Fruit fly (Drosophila melanogaster) whole organism, embryonic: ENCODE results near the gene CG45105.

Source experiments
- Adf1 ChIP-seq: fragments of 200-800 bp; sonication (Bioruptor generic); IDR thresholded peaks from 2 replicates; pipeline ENCODE4 v1.3.6; 2022; ENCODE audit warnings: missing biosample characterization, missing genetic modification characterization
- Atf6 ChIP-seq: fragments of 200-800 bp; sonication (Bioruptor generic); IDR thresholded peaks from 2 replicates; pipeline ENCODE4 v1.3.6; 2022; ENCODE audit warnings: missing biosample characterization, missing genetic modification characterization
- B-H2 ChIP-seq: fragments of 200-800 bp; sonication (Bioruptor generic); optimal IDR thresholded peaks from 2 replicates; lab custom pipeline; 2018; ENCODE audit warnings: missing biosample characterization, mild to moderate bottlenecking, missing genetic modification characterization
- BEAF-32 ChIP-seq: fragments of 200-800 bp; sonication (Bioruptor generic); optimal IDR thresholded peaks from 3 replicates; lab custom pipeline; 2017; ENCODE audit warnings: missing biosample characterization, missing genetic modification characterization, mild to moderate bottlenecking, moderate library complexity, missing genetic modification reagents
- Bgb ChIP-seq: fragments of 200-800 bp; sonication (Bioruptor generic); IDR thresholded peaks from 2 replicates; pipeline ENCODE4 v1.3.6; 2022; ENCODE audit warnings: missing biosample characterization, missing genetic modification characterization; ENCODE audit not compliant: partially characterized antibody
- CG10209 ChIP-seq: fragments of 200-800 bp; sonication (Bioruptor generic); optimal IDR thresholded peaks from 3 replicates; lab custom pipeline; 2017; ENCODE audit warnings: missing biosample characterization, mild to moderate bottlenecking, missing genetic modification characterization, missing genetic modification reagents
- CG10565 ChIP-seq: fragments of 200-800 bp; sonication (Bioruptor generic); optimal IDR thresholded peaks from 3 replicates; lab custom pipeline; 2016; ENCODE audit warnings: missing biosample characterization, mild to moderate bottlenecking, missing genetic modification characterization
- CG12659 ChIP-seq: fragments of 200-800 bp; sonication (Bioruptor generic); optimal IDR thresholded peaks from 3 replicates; lab custom pipeline; 2017; ENCODE audit warnings: mild to moderate bottlenecking, missing biosample characterization, missing genetic modification reagents, missing genetic modification characterization
- CG13624 ChIP-seq: fragments of 200-800 bp; sonication (Bioruptor generic); optimal IDR thresholded peaks from 2 replicates; lab custom pipeline; 2016; ENCODE audit warnings: missing biosample characterization, missing genetic modification characterization
- CG14050 ChIP-seq: fragments of 200-800 bp; sonication (Bioruptor generic); IDR thresholded peaks from 3 replicates; pipeline ENCODE4 v1.3.6; 2022; ENCODE audit warnings: missing biosample characterization, missing genetic modification characterization
- CG15514 ChIP-seq: fragments of 200-800 bp; sonication (Bioruptor generic); optimal IDR thresholded peaks from 3 replicates; lab custom pipeline; 2017; ENCODE audit warnings: missing biosample characterization, missing genetic modification characterization, mild to moderate bottlenecking, moderate library complexity, missing genetic modification reagents
- CG16813 ChIP-seq: fragments of 200-800 bp; sonication (Bioruptor generic); IDR thresholded peaks from 3 replicates; pipeline ENCODE4 v1.3.6; 2022; ENCODE audit warnings: missing biosample characterization, missing genetic modification characterization; ENCODE audit not compliant: partially characterized antibody
- CG2889 ChIP-seq: fragments of 200-800 bp; sonication (Bioruptor generic); IDR thresholded peaks from 3 replicates; pipeline ENCODE4 v1.3.6; 2022; ENCODE audit warnings: missing biosample characterization, missing genetic modification characterization
- CG3726 ChIP-seq: fragments of 200-800 bp; sonication (Bioruptor generic); IDR thresholded peaks from 3 replicates; pipeline ENCODE4, ENCODE4 v1.3.6; 2022; ENCODE audit warnings: missing biosample characterization, missing genetic modification characterization
- CG4424 ChIP-seq: fragments of 200-800 bp; sonication (Bioruptor generic); optimal IDR thresholded peaks from 3 replicates; lab custom pipeline; 2016; ENCODE audit warnings: missing biosample characterization, missing genetic modification characterization
- CG4617 ChIP-seq: fragments of 200-800 bp; sonication (Bioruptor generic); optimal IDR thresholded peaks from 3 replicates; lab custom pipeline; 2016; ENCODE audit warnings: missing biosample characterization, missing genetic modification characterization, borderline replicate concordance
- CG5953 ChIP-seq: fragments of 200-800 bp; sonication (Bioruptor generic); IDR thresholded peaks from 2 replicates; pipeline ENCODE4 v1.3.6; 2022; ENCODE audit warnings: missing biosample characterization, missing genetic modification characterization
- CG6791 ChIP-seq: fragments of 200-800 bp; sonication (Bioruptor generic); IDR thresholded peaks from 3 replicates; pipeline ENCODE4 v1.3.6; 2022; ENCODE audit warnings: missing biosample characterization, missing genetic modification characterization; ENCODE audit not compliant: partially characterized antibody
- CoRest ChIP-seq: fragments of 200-800 bp; sonication (Bioruptor generic); optimal IDR thresholded peaks from 3 replicates; lab custom pipeline; 2018; ENCODE audit warnings: missing biosample characterization, mild to moderate bottlenecking, missing genetic modification characterization, moderate library complexity
- D ChIP-seq, 2 experiments: fragments of 200-800 bp in 1 of 2; fragments of >200 bp in 1 of 2; sonication (Bioruptor generic) in 1 of 2; optimal IDR thresholded peaks; 2 replicates in 1 of 2; 3 replicates in 1 of 2; lab custom pipeline; 2017; ENCODE audit warnings: mild to moderate bottlenecking in 1 of 2, missing biosample characterization in 1 of 2, missing genetic modification characterization in 1 of 2, missing genetic modification reagents in 1 of 2
- Gug ChIP-seq: fragments of 200-800 bp; sonication (Bioruptor generic); IDR thresholded peaks from 4 replicates; pipeline ENCODE4 v1.3.6; 2022; ENCODE audit warnings: missing biosample characterization, missing genetic modification characterization
- HLH3B ChIP-seq: fragments of 200-800 bp; sonication (Bioruptor generic); IDR thresholded peaks from 2 replicates; pipeline ENCODE4 v1.3.6; 2022; ENCODE audit warnings: missing biosample characterization, missing genetic modification characterization
- Hr3 ChIP-seq: fragments of 200-800 bp; sonication (Bioruptor generic); optimal IDR thresholded peaks from 3 replicates; lab custom pipeline; 2016; ENCODE audit warnings: missing biosample characterization, missing genetic modification characterization
- Hsf ChIP-seq: fragments of 200-800 bp; sonication (Bioruptor generic); optimal IDR thresholded peaks from 3 replicates; lab custom pipeline; 2016; ENCODE audit warnings: missing biosample characterization, missing genetic modification characterization
- Mes4 ChIP-seq: fragments of 200-800 bp; sonication (Bioruptor generic); optimal IDR thresholded peaks from 2 replicates; lab custom pipeline; 2016; ENCODE audit warnings: missing biosample characterization, missing genetic modification characterization
- Myb ChIP-seq: fragments of 200-800 bp; sonication (Bioruptor generic); optimal IDR thresholded peaks from 2 replicates; lab custom pipeline; 2016; ENCODE audit warnings: missing biosample characterization, missing genetic modification characterization
- Nf-YB ChIP-seq: fragments of 200-800 bp; sonication (Bioruptor generic); optimal IDR thresholded peaks from 3 replicates; lab custom pipeline; 2019; ENCODE audit warnings: missing biosample characterization, mild to moderate bottlenecking, missing genetic modification characterization, moderate library complexity
- Oli ChIP-seq: fragments of 200-800 bp; sonication (Bioruptor generic); optimal IDR thresholded peaks from 2 replicates; lab custom pipeline; 2018; ENCODE audit warnings: missing biosample characterization, mild to moderate bottlenecking, missing genetic modification characterization, moderate library complexity
- Sry-δ ChIP-seq: fragments of 200-800 bp; sonication (Bioruptor generic); optimal IDR thresholded peaks from 2 replicates; lab custom pipeline; 2016; ENCODE audit warnings: missing biosample characterization, missing genetic modification characterization
- YL-1 ChIP-seq: fragments of 200-800 bp; sonication (Bioruptor generic); optimal IDR thresholded peaks from 3 replicates; lab custom pipeline; 2017; ENCODE audit warnings: missing biosample characterization, mild to moderate bottlenecking, missing genetic modification characterization
- bigmax ChIP-seq: fragments of 200-800 bp; sonication (Bioruptor generic); optimal IDR thresholded peaks from 2 replicates; lab custom pipeline; 2018; ENCODE audit warnings: missing biosample characterization, mild to moderate bottlenecking, missing genetic modification characterization
- cas ChIP-seq: fragments of 200-800 bp; sonication (Bioruptor generic); IDR thresholded peaks from 2 replicates; pipeline ENCODE4 v1.3.6; 2022; ENCODE audit warnings: missing biosample characterization, missing genetic modification characterization
- dmrt11E ChIP-seq: fragments of 200-800 bp; sonication (Bioruptor generic); optimal IDR thresholded peaks from 3 replicates; lab custom pipeline; 2018; ENCODE audit warnings: missing biosample characterization, mild to moderate bottlenecking, missing genetic modification characterization, moderate library complexity
- esg ChIP-seq: fragments of 200-800 bp; sonication (Bioruptor generic); conservative IDR thresholded peaks from 2 replicates; pipeline ENCODE4 v1.3.6; 2022; ENCODE audit warnings: missing biosample characterization, missing genetic modification characterization
- gcm2 ChIP-seq: fragments of 200-800 bp; sonication (Bioruptor generic); optimal IDR thresholded peaks from 2 replicates; lab custom pipeline; 2016; ENCODE audit warnings: missing biosample characterization, missing genetic modification characterization
- grau ChIP-seq: fragments of 200-800 bp; optimal IDR thresholded peaks from 3 replicates; lab custom pipeline; 2019; ENCODE audit warnings: missing biosample characterization, mild to moderate bottlenecking, missing genetic modification characterization, moderate library complexity
- gsb-n ChIP-seq: fragments of 200-800 bp; sonication (Bioruptor generic); optimal IDR thresholded peaks from 3 replicates; lab custom pipeline; 2018; ENCODE audit warnings: missing biosample characterization, mild to moderate bottlenecking, missing genetic modification characterization
- gt ChIP-seq: fragments of 200-800 bp; sonication (Bioruptor generic); IDR thresholded peaks from 2 replicates; pipeline ENCODE4 v1.3.6; 2022; ENCODE audit warnings: missing biosample characterization, missing genetic modification characterization
- ken ChIP-seq: fragments of 200-800 bp; sonication (Bioruptor generic); IDR thresholded peaks from 3 replicates; pipeline ENCODE4 v1.3.6; 2022; ENCODE audit warnings: missing biosample characterization, missing genetic modification characterization
- nerfin-1 ChIP-seq: fragments of 200-800 bp; sonication (Bioruptor generic); optimal IDR thresholded peaks from 3 replicates; lab custom pipeline; 2019; ENCODE audit warnings: missing biosample characterization, mild to moderate bottlenecking, missing genetic modification characterization, moderate library complexity
- odd ChIP-seq: fragments of 200-800 bp; sonication (Bioruptor generic); optimal IDR thresholded peaks from 2 replicates; lab custom pipeline; 2017; ENCODE audit warnings: missing biosample characterization, mild to moderate bottlenecking, missing genetic modification characterization
- pfk ChIP-seq: fragments of 200-800 bp; sonication (Bioruptor generic); optimal IDR thresholded peaks from 2 replicates; lab custom pipeline; 2018; ENCODE audit warnings: missing biosample characterization, mild to moderate bottlenecking, missing genetic modification characterization, moderate library complexity
- ranshi ChIP-seq: fragments of 200-800 bp; sonication (Bioruptor generic); IDR thresholded peaks from 2 replicates; pipeline ENCODE4 v1.3.6; 2022; ENCODE audit warnings: missing biosample characterization, missing genetic modification characterization
- run ChIP-seq: fragments of 200-800 bp; sonication (Bioruptor generic); optimal IDR thresholded peaks from 3 replicates; lab custom pipeline; 2018; ENCODE audit warnings: missing biosample characterization, mild to moderate bottlenecking, missing genetic modification characterization
- sr ChIP-seq: fragments of 200-800 bp; sonication (Bioruptor generic); IDR thresholded peaks from 3 replicates; pipeline ENCODE4 v1.3.6; 2022; ENCODE audit warnings: missing biosample characterization, missing genetic modification characterization
- tio ChIP-seq: fragments of 200-800 bp; sonication (Bioruptor generic); optimal IDR thresholded peaks from 2 replicates; lab custom pipeline; 2017; ENCODE audit warnings: missing biosample characterization, missing genetic modification characterization, inconsistent platforms
- tll ChIP-seq, 2 experiments: fragments of 200-800 bp in 1 of 2; fragments of >200 bp in 1 of 2; sonication (Bioruptor generic) in 1 of 2; optimal IDR thresholded peaks; 2 replicates each; lab custom pipeline; 2017 to 2019; ENCODE audit warnings: missing biosample characterization in 2 of 2, missing genetic modification characterization in 2 of 2, mild to moderate bottlenecking in 1 of 2, moderate library complexity in 1 of 2
- tx ChIP-seq: fragments of 200-800 bp; sonication (Bioruptor generic); optimal IDR thresholded peaks from 2 replicates; lab custom pipeline; 2016; ENCODE audit warnings: missing biosample characterization, missing genetic modification characterization
- unpg ChIP-seq: fragments of 200-800 bp; sonication (Bioruptor generic); optimal IDR thresholded peaks from 3 replicates; lab custom pipeline; 2018; ENCODE audit warnings: missing biosample characterization, mild to moderate bottlenecking, missing genetic modification characterization, moderate library complexity

CG45105 gene

dm6 chr3R:15965169-15965568, 47.4 kb upstream of the CG45105 start, which contains the start of the genes CG32856 and Rbf2 (continued):
- TF ChIP-seq bigmax (GFP tag; lab: Kevin White, UChicago) (peak; percentile 43), ken (GFP tag; lab: Robert Waterston, UW) (no peak; the same call in 1 of the 3 replicates), run (tag; lab: Kevin White, UChicago) (peak; percentile 64), B-H2 (GFP tag; lab: Kevin White, UChicago) (peak; percentile 90), CG2889 (GFP tag; lab: Robert Waterston, UW) (peak; percentile 72; the same call in 1 of the 3 replicates), CG15514 (peak; percentile 59), Gug (GFP tag; lab: Robert Waterston, UW) (no peak), CG6791 (peak; percentile 95), gsb-n (tag; lab: Kevin White, UChicago) (peak; percentile 78), CG4617 (GFP tag; lab: Kevin White, UChicago) (peak; percentile 86), unpg (GFP tag; lab: Kevin White, UChicago) (peak; percentile 93), CG16813 (GFP tag; lab: Robert Waterston, UW) (peak; percentile 79), CG10565 (GFP tag; lab: Kevin White, UChicago) (no peak), ranshi (peak; percentile 69), pfk (GFP tag; lab: Kevin White, UChicago) (no peak), CG12659 (GFP tag; lab: Kevin White, UChicago) (peak; percentile 90), Adf1 (GFP tag; lab: Robert Waterston, UW) (peak; percentile 64; the same call in 1 of the 2 replicates), YL-1 (GFP tag; lab: Kevin White, UChicago) (peak; percentile 72), CG14050 (GFP tag; lab: Robert Waterston, UW) (peak; percentile 63), D (optimal IDR thresholded peaks at IDR 0.05; lab: Kevin White, UChicago) (no peak), D (GFP tag; optimal IDR thresholded peaks at IDR 0.05; lab: Kevin White, UChicago) (no peak), CG4424 (GFP tag; lab: Kevin White, UChicago) (peak; percentile 63), Hr3 (GFP tag; lab: Kevin White, UChicago) (peak; percentile 80), nerfin-1 (tag; lab: Kevin White, UChicago) (peak; percentile 75), CG5953 (GFP tag; lab: Robert Waterston, UW) (peak; percentile 14; the same call in 1 of the 2 replicates), CG3726 (GFP tag; lab: Robert Waterston, UW) (no peak), grau (tag; lab: Kevin White, UChicago) (peak; percentile 91), Nf-YB (GFP tag; lab: Kevin White, UChicago) (peak; percentile 64), HLH3B (GFP tag; lab: Robert Waterston, UW) (no peak), CoRest (tag; lab: Kevin White, UChicago) (peak; percentile 93), gt (GFP tag; lab: Robert Waterston, UW) (no peak), cas (peak; percentile 50; the same call in 1 of the 2 replicates), Atf6 (GFP tag; lab: Robert Waterston, UW) (peak; percentile 86), odd (GFP tag; lab: Kevin White, UChicago) (peak; percentile 58), sr (GFP tag; lab: Robert Waterston, UW) (no peak), gcm2 (GFP tag; lab: Kevin White, UChicago) (no peak), Hsf (GFP tag; lab: Kevin White, UChicago) (peak; percentile 91), Myb (GFP tag; lab: Kevin White, UChicago) (peak; percentile 65), tio (no peak), tx (GFP tag; lab: Kevin White, UChicago) (peak; percentile 64), tll (GFP tag; optimal IDR thresholded peaks at IDR 0.05; lab: Kevin White, UChicago) (peak in 1 of 2 experiments; percentile 14), BEAF-32 (GFP tag; lab: Kevin White, UChicago) (peak; percentile 79), Mes4 (GFP tag; lab: Kevin White, UChicago) (peak; percentile 68), CG13624 (GFP tag; lab: Kevin White, UChicago) (peak; percentile 79), Oli (tag; lab: Kevin White, UChicago) (no peak), dmrt11E (tag; lab: Kevin White, UChicago) (peak; percentile 80), Sry-δ (GFP tag; lab: Kevin White, UChicago) (peak; percentile 75), esg (GFP tag; lab: Robert Waterston, UW) (peak; percentile 87), Bgb (GFP tag; lab: Robert Waterston, UW) (peak; percentile 84), CG10209 (GFP tag; lab: Kevin White, UChicago) (peak; percentile 73)
